Fruit fly (Drosophila melanogaster) whole organism, embryonic: Measurements from ENCODE around the gene Sps2.

ENCODE experiments used
- Adf1 ChIP-seq: fragments of 200-800 bp; sonication (Bioruptor generic); IDR thresholded peaks from 2 replicates; pipeline ENCODE4 v1.3.6; 2022; ENCODE audit warnings: missing biosample characterization, missing genetic modification characterization
- Aef1 ChIP-seq: fragments of 200-800 bp; sonication (Bioruptor generic); IDR thresholded peaks from 3 replicates; pipeline ENCODE4 v1.3.6; 2022; ENCODE audit warnings: missing biosample characterization, missing genetic modification characterization
- Atf6 ChIP-seq: fragments of 200-800 bp; sonication (Bioruptor generic); IDR thresholded peaks from 2 replicates; pipeline ENCODE4 v1.3.6; 2022; ENCODE audit warnings: missing biosample characterization, missing genetic modification characterization
- CG11504 ChIP-seq: fragments of 200-800 bp; sonication (Bioruptor generic); optimal IDR thresholded peaks from 3 replicates; lab custom pipeline; 2019; ENCODE audit warnings: missing biosample characterization, mild to moderate bottlenecking, missing genetic modification characterization, moderate library complexity
- CG11696 ChIP-seq: fragments of 200-800 bp; sonication (Bioruptor generic); IDR thresholded peaks from 2 replicates; pipeline ENCODE4 v1.3.6; 2022; ENCODE audit warnings: missing biosample characterization, missing genetic modification characterization
- CG12104 ChIP-seq: fragments of 200-800 bp; sonication (Bioruptor generic); optimal IDR thresholded peaks from 3 replicates; lab custom pipeline; 2016; ENCODE audit warnings: missing biosample characterization, missing genetic modification characterization
- CG14441 ChIP-seq: fragments of 200-800 bp; sonication (Bioruptor generic); IDR thresholded peaks from 2 replicates; pipeline ENCODE4 v1.3.6; 2022; ENCODE audit warnings: missing biosample characterization, missing genetic modification characterization
- CG2199 ChIP-seq: fragments of 200-800 bp; sonication (Bioruptor generic); IDR thresholded peaks from 3 replicates; pipeline ENCODE4 v1.3.6; 2022; ENCODE audit warnings: missing biosample characterization, missing genetic modification characterization
- CG31441 ChIP-seq: fragments of 200-800 bp; sonication (Bioruptor generic); IDR thresholded peaks from 2 replicates; pipeline ENCODE4 v1.3.6; 2022; ENCODE audit warnings: missing biosample characterization, missing genetic modification characterization
- CG32772 ChIP-seq: fragments of 200-800 bp; sonication (Bioruptor generic); IDR thresholded peaks from 2 replicates; pipeline ENCODE4 v1.3.6; 2022; ENCODE audit warnings: missing biosample characterization, missing genetic modification characterization
- CG34376 ChIP-seq: fragments of 200-800 bp; sonication (Bioruptor generic); optimal IDR thresholded peaks from 2 replicates; lab custom pipeline; 2018; ENCODE audit warnings: missing biosample characterization, mild to moderate bottlenecking, missing genetic modification characterization
- CG4404 ChIP-seq: fragments of 200-800 bp; sonication (Bioruptor generic); IDR thresholded peaks from 2 replicates; pipeline ENCODE4 v1.3.6; 2022; ENCODE audit warnings: missing biosample characterization, missing genetic modification characterization
- CG4707 ChIP-seq: fragments of 200-800 bp; sonication (Bioruptor generic); optimal IDR thresholded peaks from 2 replicates; lab custom pipeline; 2018; ENCODE audit warnings: missing biosample characterization, mild to moderate bottlenecking, missing genetic modification characterization, moderate library complexity
- CG4820 ChIP-seq: fragments of 200-800 bp; sonication (Bioruptor generic); optimal IDR thresholded peaks from 3 replicates; lab custom pipeline; 2016; ENCODE audit warnings: missing biosample characterization, missing genetic modification characterization
- CG5180 ChIP-seq: fragments of 200-800 bp; sonication (Bioruptor generic); optimal IDR thresholded peaks from 3 replicates; lab custom pipeline; 2017; ENCODE audit warnings: missing biosample characterization, missing genetic modification characterization, mild to moderate bottlenecking, moderate library complexity, missing genetic modification reagents
- CG7556 ChIP-seq: fragments of 200-800 bp; sonication (Bioruptor generic); optimal IDR thresholded peaks from 2 replicates; lab custom pipeline; 2017; ENCODE audit warnings: missing biosample characterization, mild to moderate bottlenecking, missing genetic modification characterization
- CG8281 ChIP-seq: fragments of 200-800 bp; sonication (Bioruptor generic); optimal IDR thresholded peaks from 2 replicates; lab custom pipeline; 2018; ENCODE audit warnings: missing biosample characterization, mild to moderate bottlenecking, missing genetic modification characterization, moderate library complexity
- CG8290 ChIP-seq, 3 experiments: fragments of 200-800 bp; sonication (Bioruptor generic); optimal IDR thresholded peaks; 2 replicates each; lab custom pipeline; 2016 to 2019; ENCODE audit warnings: missing biosample characterization in 3 of 3, missing genetic modification characterization in 3 of 3, mild to moderate bottlenecking in 2 of 3, moderate library complexity in 1 of 3
- CG9437 ChIP-seq: fragments of 200-800 bp; sonication (Bioruptor generic); optimal IDR thresholded peaks from 2 replicates; lab custom pipeline; 2018; ENCODE audit warnings: missing biosample characterization, mild to moderate bottlenecking, missing genetic modification characterization
- CG9876 ChIP-seq: fragments of 200-800 bp; sonication (Bioruptor generic); optimal IDR thresholded peaks from 2 replicates; lab custom pipeline; 2016; ENCODE audit warnings: missing biosample characterization, missing genetic modification characterization
- D19A ChIP-seq: fragments of 200-800 bp; optimal IDR thresholded peaks from 3 replicates; lab custom pipeline; 2019; ENCODE audit warnings: missing biosample characterization, mild to moderate bottlenecking, missing genetic modification characterization, moderate library complexity
- Dad ChIP-seq: fragments of 200-800 bp; sonication (Bioruptor generic); optimal IDR thresholded peaks from 3 replicates; lab custom pipeline; 2016; ENCODE audit warnings: missing biosample characterization, missing genetic modification characterization
- Dip3 ChIP-seq: fragments of 200-800 bp; sonication (Bioruptor generic); optimal IDR thresholded peaks from 3 replicates; lab custom pipeline; 2016; ENCODE audit warnings: missing biosample characterization, missing genetic modification characterization
- Dll ChIP-seq: fragments of 200-800 bp; sonication (Bioruptor generic); IDR thresholded peaks from 4 replicates; pipeline ENCODE4 v1.3.6; 2022; ENCODE audit warnings: missing biosample characterization, missing genetic modification characterization; ENCODE audit not compliant: partially characterized antibody
- Doc2 ChIP-seq: fragments of 200-800 bp; sonication (Bioruptor generic); IDR thresholded peaks from 2 replicates; pipeline ENCODE4 v1.3.6; 2022; ENCODE audit warnings: missing biosample characterization, missing genetic modification characterization
- Ets65A ChIP-seq: fragments of 200-800 bp; sonication (Bioruptor generic); peaks from one replicate; lab custom pipeline; 2016; ENCODE audit warnings: missing biosample characterization, missing genetic modification characterization
- Fer3 ChIP-seq: fragments of 200-800 bp; sonication (Bioruptor generic); optimal IDR thresholded peaks from 2 replicates; lab custom pipeline; 2018; ENCODE audit warnings: missing biosample characterization, mild to moderate bottlenecking, missing genetic modification characterization, moderate library complexity
- HLH4C ChIP-seq: fragments of 200-800 bp; sonication (Bioruptor generic); IDR thresholded peaks from 3 replicates; pipeline ENCODE4 v1.3.6; 2022; ENCODE audit warnings: missing biosample characterization, missing genetic modification characterization; ENCODE audit not compliant: partially characterized antibody
- HmgD ChIP-seq: fragments of 200-800 bp; sonication (Bioruptor generic); optimal IDR thresholded peaks from 3 replicates; lab custom pipeline; 2016; ENCODE audit warnings: missing biosample characterization, missing genetic modification characterization
- Hr3 ChIP-seq: fragments of 200-800 bp; sonication (Bioruptor generic); optimal IDR thresholded peaks from 3 replicates; lab custom pipeline; 2016; ENCODE audit warnings: missing biosample characterization, missing genetic modification characterization
- MESR4 ChIP-seq: fragments of 200-800 bp; sonication (Bioruptor generic); optimal IDR thresholded peaks from 2 replicates; lab custom pipeline; 2018; ENCODE audit warnings: missing biosample characterization, mild to moderate bottlenecking, missing genetic modification characterization, moderate library complexity
- Side ChIP-seq: fragments of 200-800 bp; sonication (Bioruptor generic); optimal IDR thresholded peaks from 2 replicates; lab custom pipeline; 2016; ENCODE audit warnings: missing biosample characterization, missing genetic modification characterization
- az2 ChIP-seq: fragments of 200-800 bp; sonication (Bioruptor generic); optimal IDR thresholded peaks from 3 replicates; lab custom pipeline; 2016; ENCODE audit warnings: missing biosample characterization, missing genetic modification characterization
- br ChIP-seq: fragments of >200 bp; optimal IDR thresholded peaks from 2 replicates; lab custom pipeline; 2017
- eyg ChIP-seq: fragments of 200-800 bp; sonication (Bioruptor generic); optimal IDR thresholded peaks from 3 replicates; lab custom pipeline; 2016; ENCODE audit warnings: missing biosample characterization, missing genetic modification characterization
- fd96Cb ChIP-seq: fragments of 200-800 bp; sonication (Bioruptor generic); optimal IDR thresholded peaks from 2 replicates; lab custom pipeline; 2018; ENCODE audit warnings: missing biosample characterization, mild to moderate bottlenecking, missing genetic modification characterization, moderate library complexity
- gfzf ChIP-seq: fragments of 200-800 bp; sonication (Bioruptor generic); optimal IDR thresholded peaks from 2 replicates; lab custom pipeline; 2016; ENCODE audit warnings: missing biosample characterization, mild to moderate bottlenecking, missing genetic modification characterization, moderate library complexity
- grn ChIP-seq: fragments of 200-800 bp; sonication (Bioruptor generic); optimal IDR thresholded peaks from 3 replicates; lab custom pipeline; 2017; ENCODE audit warnings: missing biosample characterization, missing genetic modification characterization
- hkb ChIP-seq, 2 experiments: fragments of 200-800 bp in 1 of 2; fragments of >200 bp in 1 of 2; sonication (Bioruptor generic) in 1 of 2; IDR thresholded peaks in 1 of 2; optimal IDR thresholded peaks in 1 of 2; 2 replicates each; pipeline versions ENCODE4 v1.3.6 to Lab custom; 2017 to 2022; ENCODE audit warnings: missing biosample characterization in 1 of 2, missing genetic modification characterization in 1 of 2
- hth ChIP-seq: fragments of >200 bp; optimal IDR thresholded peaks from 2 replicates; lab custom pipeline; 2017; ENCODE audit warnings: inconsistent platforms
- kni ChIP-seq: fragments of 200-800 bp; sonication (Bioruptor generic); optimal IDR thresholded peaks from 3 replicates; lab custom pipeline; 2017; ENCODE audit warnings: mild to moderate bottlenecking, missing biosample characterization, missing genetic modification reagents, missing genetic modification characterization
- mam ChIP-seq: fragments of 200-800 bp; sonication (Bioruptor generic); optimal IDR thresholded peaks from 3 replicates; lab custom pipeline; 2016; ENCODE audit warnings: missing biosample characterization, missing genetic modification characterization
- nom ChIP-seq: fragments of 200-800 bp; sonication (Bioruptor generic); optimal IDR thresholded peaks from 2 replicates; lab custom pipeline; 2017; ENCODE audit warnings: missing biosample characterization, missing genetic modification characterization, mild to moderate bottlenecking, moderate library complexity, missing genetic modification reagents
- pzg ChIP-seq: fragments of 200-800 bp; sonication (Bioruptor generic); optimal IDR thresholded peaks from 3 replicates; lab custom pipeline; 2018; ENCODE audit warnings: missing biosample characterization, mild to moderate bottlenecking, missing genetic modification characterization, moderate library complexity
- slp2 ChIP-seq: fragments of 200-800 bp; sonication (Bioruptor generic); optimal IDR thresholded peaks from 2 replicates; lab custom pipeline; 2016; ENCODE audit warnings: missing biosample characterization, missing genetic modification characterization
- stc ChIP-seq: fragments of 200-800 bp; sonication (Bioruptor generic); IDR thresholded peaks from 2 replicates; pipeline ENCODE4 v1.3.6; 2022; ENCODE audit warnings: missing biosample characterization, missing genetic modification characterization
- tin ChIP-seq: fragments of 200-800 bp; sonication (Bioruptor generic); optimal IDR thresholded peaks from 3 replicates; lab custom pipeline; 2016; ENCODE audit warnings: missing biosample characterization, missing genetic modification characterization
- tna ChIP-seq: fragments of 200-800 bp; sonication (Bioruptor generic); IDR thresholded peaks from 2 replicates; pipeline ENCODE4 v1.3.6; 2022; ENCODE audit warnings: missing biosample characterization, missing genetic modification characterization; ENCODE audit not compliant: partially characterized antibody
- twi ChIP-seq: fragments of 200-800 bp; optimal IDR thresholded peaks from 2 replicates; lab custom pipeline; 2019; ENCODE audit warnings: missing biosample characterization, mild to moderate bottlenecking, missing genetic modification characterization, moderate library complexity
- wek ChIP-seq: fragments of 200-800 bp; sonication (Bioruptor generic); optimal IDR thresholded peaks from 3 replicates; lab custom pipeline; 2018; ENCODE audit warnings: missing biosample characterization, mild to moderate bottlenecking, missing genetic modification characterization, moderate library complexity

The Sps2 gene

DNA sequence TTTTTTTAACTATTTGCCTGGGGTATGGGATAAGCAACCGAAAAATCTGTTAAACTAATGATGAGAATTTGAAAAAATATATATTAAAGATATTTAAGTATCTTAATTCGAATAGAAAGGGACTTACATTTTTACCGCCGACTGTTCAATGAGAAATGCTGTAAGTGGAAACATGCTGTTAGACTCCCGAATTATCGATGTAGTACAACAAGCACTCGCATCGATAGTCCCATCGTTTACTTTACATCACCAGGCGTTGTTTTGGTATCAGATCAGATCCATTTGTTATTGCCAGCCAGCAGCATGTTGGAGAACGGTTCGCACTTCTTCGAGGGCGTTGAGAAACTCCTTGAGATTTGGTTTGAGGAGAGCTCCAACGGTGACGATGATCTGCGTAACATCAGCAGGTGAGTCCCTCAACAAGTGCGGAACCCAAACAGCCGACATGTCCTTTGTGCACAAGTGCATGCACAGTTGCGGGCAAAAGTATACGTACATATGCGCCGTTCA lies 3.1 kb upstream of the Sps2 start, which contains the start of gene SamDC (continued):
- TF ChIP-seq CG5180 (GFP tag; lab: Kevin White, UChicago) (peak; percentile 59), Hr3 (GFP tag; lab: Kevin White, UChicago) (peak; percentile 37), Atf6 (GFP tag; lab: Robert Waterston, UW) (peak; percentile 46; the same call in 1 of the 2 replicates), grn (peak; percentile 99), Dad (GFP tag; lab: Kevin White, UChicago) (peak; percentile 5), stc (GFP tag; lab: Robert Waterston, UW) (peak; percentile 64; the same call in 1 of the 2 replicates), CG31441 (GFP tag; lab: Robert Waterston, UW) (peak; percentile 49; the same call in 1 of the 2 replicates), pzg (GFP tag; lab: Kevin White, UChicago) (peak; percentile 88), CG8290 (GFP tag; optimal IDR thresholded peaks at IDR 0.05; lab: Kevin White, UChicago) (peak; percentile 80), CG8290 (tag; optimal IDR thresholded peaks at IDR 0.05; lab: Kevin White, UChicago) (peak; percentile 1 to 79), br (lab: Kevin White, UChicago) (no peak), tin (GFP tag; lab: Kevin White, UChicago) (peak; percentile 13), CG2199 (GFP tag; lab: Robert Waterston, UW) (peak; percentile 67; the same call in 2 of the 3 replicates), hkb (optimal IDR thresholded peaks at IDR 0.05; lab: Kevin White, UChicago) (no peak), hkb (GFP tag; IDR thresholded peaks at IDR 0.05; lab: Robert Waterston, UW) (peak; percentile 53; the same call in 1 of the 2 replicates), hth (no peak), Adf1 (peak; percentile 27; the same call in 1 of the 2 replicates), Ets65A (GFP tag; lab: Kevin White, UChicago) (peak; percentile 14), CG14441 (peak; percentile 5; the same call in 1 of the 2 replicates), HmgD (peak; percentile 27), CG9437 (peak; percentile 25), HLH4C (GFP tag; lab: Robert Waterston, UW) (peak; percentile 76), Fer3 (tag; lab: Kevin White, UChicago) (peak; percentile 34), Side (GFP tag; lab: Kevin White, UChicago) (peak; percentile 47), twi (tag; lab: Kevin White, UChicago) (peak; percentile 17), CG11504 (peak; percentile 73), Dll (GFP tag; lab: Robert Waterston, UW) (peak; percentile 77), CG4707 (GFP tag; lab: Kevin White, UChicago) (peak; percentile 8), D19A (tag; lab: Kevin White, UChicago) (peak; percentile 55), nom (GFP tag; lab: Kevin White, UChicago) (no peak), CG34376 (peak; percentile 71), CG8281 (tag; lab: Kevin White, UChicago) (no peak), CG4404 (GFP tag; lab: Robert Waterston, UW) (no peak), gfzf (GFP tag; lab: Kevin White, UChicago) (peak; percentile 35), Dip3 (peak; percentile 24), CG11696 (GFP tag; lab: Robert Waterston, UW) (peak; percentile 90), eyg (GFP tag; lab: Kevin White, UChicago) (peak; percentile 18), CG12104 (GFP tag; lab: Kevin White, UChicago) (no peak), mam (GFP tag; lab: Kevin White, UChicago) (peak; percentile 54), CG9876 (GFP tag; lab: Kevin White, UChicago) (no peak), Aef1 (peak; percentile 24; the same call in 1 of the 3 replicates), CG32772 (GFP tag; lab: Robert Waterston, UW) (no peak), wek (GFP tag; lab: Kevin White, UChicago) (peak; percentile 13), CG4820 (no peak), fd96Cb (tag; lab: Kevin White, UChicago) (peak; percentile 26), tna (GFP tag; lab: Robert Waterston, UW) (peak; percentile 77), CG7556 (GFP tag; lab: Kevin White, UChicago) (peak; percentile 21), kni (GFP tag; lab: Kevin White, UChicago) (no peak), Doc2 (GFP tag; lab: Robert Waterston, UW) (no peak), MESR4 (peak; percentile 88), slp2 (no peak), az2 (GFP tag; lab: Kevin White, UChicago) (peak; percentile 53)
